Fruit fly (Drosophila melanogaster): ENCODE data around the gene CG33296.

dm6 chr2L:7690961-7691360, 25.5 kb downstream of the CG33296 start, which contains the start of gene CG18585:
- TF ChIP-seq CG8478 (optimal IDR thresholded peaks at IDR 0.05) (no peak), CTCF (optimal IDR thresholded peaks at IDR 0.05) (no peak)
